Fruit fly (Drosophila melanogaster) whole organism, embryonic: ENCODE results near the gene CG33093.

Source experiments
- ATbp ChIP-seq: fragments of 200-800 bp; sonication (Bioruptor generic); optimal IDR thresholded peaks from 2 replicates; lab custom pipeline; 2017; ENCODE audit warnings: missing biosample characterization, mild to moderate bottlenecking, missing genetic modification characterization, missing genetic modification reagents
- Adf1 ChIP-seq: fragments of 200-800 bp; sonication (Bioruptor generic); IDR thresholded peaks from 2 replicates; pipeline ENCODE4 v1.3.6; 2022; ENCODE audit warnings: missing biosample characterization, missing genetic modification characterization
- Aef1 ChIP-seq: fragments of 200-800 bp; sonication (Bioruptor generic); IDR thresholded peaks from 3 replicates; pipeline ENCODE4 v1.3.6; 2022; ENCODE audit warnings: missing biosample characterization, missing genetic modification characterization
- CG11085 ChIP-seq: fragments of 200-800 bp; sonication (Bioruptor generic); IDR thresholded peaks from 2 replicates; pipeline ENCODE4 v1.3.6; 2022; ENCODE audit warnings: missing biosample characterization, missing genetic modification characterization
- CG14014 ChIP-seq: fragments of 200-800 bp; sonication (Bioruptor generic); IDR thresholded peaks from 2 replicates; pipeline ENCODE4 v1.3.6; 2022; ENCODE audit warnings: missing biosample characterization, missing genetic modification characterization
- CG15601 ChIP-seq: fragments of 200-800 bp; sonication (Bioruptor generic); optimal IDR thresholded peaks from 3 replicates; lab custom pipeline; 2019; ENCODE audit warnings: missing biosample characterization, mild to moderate bottlenecking, missing genetic modification characterization, moderate library complexity
- CG17361 ChIP-seq: fragments of 200-800 bp; sonication (Bioruptor generic); IDR thresholded peaks from 3 replicates; pipeline ENCODE4 v1.3.6; 2022; ENCODE audit warnings: missing biosample characterization, missing genetic modification characterization
- CG31388 ChIP-seq: fragments of 200-800 bp; sonication (Bioruptor generic); optimal IDR thresholded peaks from 2 replicates; lab custom pipeline; 2016; ENCODE audit warnings: missing biosample characterization, missing genetic modification characterization
- CG31441 ChIP-seq: fragments of 200-800 bp; sonication (Bioruptor generic); IDR thresholded peaks from 2 replicates; pipeline ENCODE4 v1.3.6; 2022; ENCODE audit warnings: missing biosample characterization, missing genetic modification characterization
- CG4360 ChIP-seq: fragments of 200-800 bp; sonication (Bioruptor generic); IDR thresholded peaks from 2 replicates; pipeline ENCODE4 v1.3.6; 2022; ENCODE audit warnings: missing biosample characterization, missing genetic modification characterization
- CG4424 ChIP-seq: fragments of 200-800 bp; sonication (Bioruptor generic); optimal IDR thresholded peaks from 3 replicates; lab custom pipeline; 2016; ENCODE audit warnings: missing biosample characterization, missing genetic modification characterization
- CG4820 ChIP-seq: fragments of 200-800 bp; sonication (Bioruptor generic); optimal IDR thresholded peaks from 3 replicates; lab custom pipeline; 2016; ENCODE audit warnings: missing biosample characterization, missing genetic modification characterization
- CG7745 ChIP-seq: fragments of 200-800 bp; sonication (Bioruptor generic); optimal IDR thresholded peaks from 2 replicates; lab custom pipeline; 2018; ENCODE audit warnings: missing biosample characterization, mild to moderate bottlenecking, missing genetic modification characterization, moderate library complexity
- CG7963 ChIP-seq: fragments of 200-800 bp; sonication (Bioruptor generic); IDR thresholded peaks from 3 replicates; pipeline ENCODE4 v1.3.6; 2022; ENCODE audit warnings: missing biosample characterization, missing genetic modification characterization; ENCODE audit not compliant: partially characterized antibody
- CG9609 ChIP-seq: fragments of 200-800 bp; sonication (Bioruptor generic); optimal IDR thresholded peaks from 3 replicates; lab custom pipeline; 2016; ENCODE audit warnings: missing biosample characterization, missing genetic modification characterization
- CG9797 ChIP-seq: fragments of 200-800 bp; sonication (Bioruptor generic); optimal IDR thresholded peaks from 3 replicates; lab custom pipeline; 2018; ENCODE audit warnings: missing biosample characterization, mild to moderate bottlenecking, missing genetic modification characterization
- Chrac-16 ChIP-seq: fragments of 200-800 bp; sonication (Bioruptor generic); optimal IDR thresholded peaks from 3 replicates; lab custom pipeline; 2016; ENCODE audit warnings: missing biosample characterization, missing genetic modification characterization
- D19A ChIP-seq: fragments of 200-800 bp; optimal IDR thresholded peaks from 3 replicates; lab custom pipeline; 2019; ENCODE audit warnings: missing biosample characterization, mild to moderate bottlenecking, missing genetic modification characterization, moderate library complexity
- Dbx ChIP-seq: fragments of 200-800 bp; sonication (Bioruptor generic); IDR thresholded peaks from 3 replicates; pipeline ENCODE4 v1.3.6; 2022; ENCODE audit warnings: missing biosample characterization, missing genetic modification characterization
- Dip2 ChIP-seq: fragments of 200-800 bp; sonication (Bioruptor generic); IDR thresholded peaks from 2 replicates; pipeline ENCODE4 v1.3.6; 2022; ENCODE audit warnings: missing biosample characterization, missing genetic modification characterization
- Elba2 ChIP-seq: fragments of 200-800 bp; sonication (Bioruptor generic); optimal IDR thresholded peaks from 3 replicates; lab custom pipeline; 2016; ENCODE audit warnings: missing biosample characterization, missing genetic modification characterization
- Fer2 ChIP-seq: fragments of 200-800 bp; sonication (Bioruptor generic); optimal IDR thresholded peaks from 2 replicates; lab custom pipeline; 2018; ENCODE audit warnings: missing biosample characterization, mild to moderate bottlenecking, missing genetic modification characterization, moderate library complexity
- HLH3B ChIP-seq: fragments of 200-800 bp; sonication (Bioruptor generic); IDR thresholded peaks from 2 replicates; pipeline ENCODE4 v1.3.6; 2022; ENCODE audit warnings: missing biosample characterization, missing genetic modification characterization
- Hey ChIP-seq: fragments of 200-800 bp; sonication (Bioruptor generic); optimal IDR thresholded peaks from 3 replicates; lab custom pipeline; 2018; ENCODE audit warnings: missing biosample characterization, mild to moderate bottlenecking, missing genetic modification characterization
- HmgD ChIP-seq: fragments of 200-800 bp; sonication (Bioruptor generic); optimal IDR thresholded peaks from 3 replicates; lab custom pipeline; 2016; ENCODE audit warnings: missing biosample characterization, missing genetic modification characterization
- MESR4 ChIP-seq: fragments of 200-800 bp; sonication (Bioruptor generic); optimal IDR thresholded peaks from 2 replicates; lab custom pipeline; 2018; ENCODE audit warnings: missing biosample characterization, mild to moderate bottlenecking, missing genetic modification characterization, moderate library complexity
- Mad ChIP-seq: fragments of 200-800 bp; sonication (Bioruptor generic); optimal IDR thresholded peaks from 2 replicates; lab custom pipeline; 2016; ENCODE audit warnings: missing biosample characterization, missing genetic modification characterization
- Myb ChIP-seq: fragments of 200-800 bp; sonication (Bioruptor generic); optimal IDR thresholded peaks from 2 replicates; lab custom pipeline; 2016; ENCODE audit warnings: missing biosample characterization, missing genetic modification characterization
- Neu2 ChIP-seq: fragments of 200-800 bp; sonication (Bioruptor generic); optimal IDR thresholded peaks from 3 replicates; lab custom pipeline; 2016; ENCODE audit warnings: missing biosample characterization, missing genetic modification characterization, borderline replicate concordance
- Ssrp ChIP-seq: fragments of 200-800 bp; sonication (Bioruptor generic); optimal IDR thresholded peaks from 2 replicates; lab custom pipeline; 2018; ENCODE audit warnings: missing biosample characterization, mild to moderate bottlenecking, missing genetic modification characterization, moderate library complexity
- Trl ChIP-seq, 3 experiments: fragments of >200 bp in 2 of 3; fragments of 200-800 bp in 1 of 3; sonication (Bioruptor generic) in 1 of 3; optimal IDR thresholded peaks; 2 replicates in 1 of 3; 3 replicates in 2 of 3; lab custom pipeline; 2016 to 2017; ENCODE audit warnings: missing biosample characterization in 1 of 3, missing genetic modification characterization in 1 of 3
- dan ChIP-seq: fragments of 200-800 bp; sonication (Bioruptor generic); IDR thresholded peaks from 2 replicates; pipeline ENCODE4 v1.3.6; 2022; ENCODE audit warnings: missing biosample characterization, missing genetic modification characterization
- exex ChIP-seq: fragments of 200-800 bp; sonication (Bioruptor generic); optimal IDR thresholded peaks from 4 replicates; lab custom pipeline; 2018; ENCODE audit warnings: missing biosample characterization, mild to moderate bottlenecking, missing genetic modification characterization, moderate library complexity
- eyg ChIP-seq: fragments of 200-800 bp; sonication (Bioruptor generic); optimal IDR thresholded peaks from 3 replicates; lab custom pipeline; 2016; ENCODE audit warnings: missing biosample characterization, missing genetic modification characterization
- fd102C ChIP-seq: fragments of 200-800 bp; sonication (Bioruptor generic); optimal IDR thresholded peaks from 2 replicates; lab custom pipeline; 2018; ENCODE audit warnings: missing biosample characterization, mild to moderate bottlenecking, missing genetic modification characterization, moderate library complexity
- gsb-n ChIP-seq: fragments of 200-800 bp; sonication (Bioruptor generic); optimal IDR thresholded peaks from 3 replicates; lab custom pipeline; 2018; ENCODE audit warnings: missing biosample characterization, mild to moderate bottlenecking, missing genetic modification characterization
- ham ChIP-seq: fragments of 200-800 bp; sonication (Bioruptor generic); IDR thresholded peaks from 2 replicates; pipeline ENCODE4 v1.3.6; 2022; ENCODE audit warnings: missing biosample characterization, missing genetic modification characterization
- ind ChIP-seq: fragments of 200-800 bp; sonication (Bioruptor generic); optimal IDR thresholded peaks from 3 replicates; lab custom pipeline; 2016; ENCODE audit warnings: missing biosample characterization, missing genetic modification characterization
- ken ChIP-seq: fragments of 200-800 bp; sonication (Bioruptor generic); IDR thresholded peaks from 3 replicates; pipeline ENCODE4 v1.3.6; 2022; ENCODE audit warnings: missing biosample characterization, missing genetic modification characterization
- klu ChIP-seq: fragments of 200-800 bp; sonication (Bioruptor generic); IDR thresholded peaks from 2 replicates; pipeline ENCODE4 v1.3.6; 2022; ENCODE audit warnings: missing biosample characterization, missing genetic modification characterization
- mld ChIP-seq: fragments of 200-800 bp; sonication (Bioruptor generic); IDR thresholded peaks from 3 replicates; pipeline ENCODE4 v1.3.6; 2022; ENCODE audit warnings: missing biosample characterization, missing genetic modification characterization; ENCODE audit not compliant: partially characterized antibody
- nau ChIP-seq: fragments of 200-800 bp; sonication (Bioruptor generic); optimal IDR thresholded peaks from 3 replicates; lab custom pipeline; 2017; ENCODE audit warnings: missing biosample characterization, mild to moderate bottlenecking, missing genetic modification characterization, missing genetic modification reagents
- odd ChIP-seq: fragments of 200-800 bp; sonication (Bioruptor generic); optimal IDR thresholded peaks from 2 replicates; lab custom pipeline; 2017; ENCODE audit warnings: missing biosample characterization, mild to moderate bottlenecking, missing genetic modification characterization
- pita ChIP-seq: fragments of 200-800 bp; sonication (Bioruptor generic); optimal IDR thresholded peaks from 2 replicates; lab custom pipeline; 2017; ENCODE audit warnings: missing biosample characterization, mild to moderate bottlenecking, missing genetic modification characterization
- row ChIP-seq: fragments of 200-800 bp; sonication (Bioruptor generic); IDR thresholded peaks from 3 replicates; pipeline ENCODE4 v1.3.6; 2022; ENCODE audit warnings: missing biosample characterization, missing genetic modification characterization
- run ChIP-seq: fragments of 200-800 bp; sonication (Bioruptor generic); optimal IDR thresholded peaks from 3 replicates; lab custom pipeline; 2018; ENCODE audit warnings: missing biosample characterization, mild to moderate bottlenecking, missing genetic modification characterization
- sc ChIP-seq, 3 experiments: fragments of >200 bp in 2 of 3; fragments of 200-800 bp in 1 of 3; sonication (Bioruptor generic) in 1 of 3; optimal IDR thresholded peaks; 2 replicates in 2 of 3; 3 replicates in 1 of 3; lab custom pipeline; 2017; ENCODE audit warnings: mild to moderate bottlenecking in 1 of 3, missing biosample characterization in 1 of 3, missing genetic modification characterization in 1 of 3, missing genetic modification reagents in 1 of 3
- schlank ChIP-seq: fragments of 200-800 bp; sonication (Bioruptor generic); optimal IDR thresholded peaks from 2 replicates; lab custom pipeline; 2018; ENCODE audit warnings: missing biosample characterization, mild to moderate bottlenecking, missing genetic modification characterization
- trem ChIP-seq: fragments of 200-800 bp; optimal IDR thresholded peaks from 3 replicates; lab custom pipeline; 2019; ENCODE audit warnings: missing biosample characterization, mild to moderate bottlenecking, missing genetic modification characterization, moderate library complexity

The CG33093 gene

dm6 chr3R:22528264-22529158 is 3.2 kb downstream of the CG33093 start, which contains the start of gene CG5346 (continued):
- TF ChIP-seq CG7963 (GFP tag; lab: Robert Waterston, UW) = peak; percentile 89
- 0 out of 3 replicates have a peak, but pooled peaks have one; percentile 19 for TF ChIP-seq CG17361
- no peak for TF ChIP-seq Fer2 (tag; lab: Kevin White, UChicago)
- no peak for TF ChIP-seq gsb-n
- no peak for TF ChIP-seq ind
- no peak for TF ChIP-seq Dbx (GFP tag; lab: Robert Waterston, UW)
- no peak for TF ChIP-seq Adf1
- TF ChIP-seq mld = peak; percentile 78
- no peak for TF ChIP-seq nau (GFP tag; lab: Kevin White, UChicago)
- 0 out of 2 replicates have a peak, but pooled peaks have one; percentile 37 for TF ChIP-seq CG31441 (GFP tag; lab: Robert Waterston, UW)
- no peak for TF ChIP-seq Dip2 (GFP tag; lab: Robert Waterston, UW)
- no peak for TF ChIP-seq CG14014 (GFP tag; lab: Robert Waterston, UW)
- TF ChIP-seq klu = no peak
- no peak for TF ChIP-seq trem (tag; lab: Kevin White, UChicago)
- no peak for TF ChIP-seq ken (GFP tag; lab: Robert Waterston, UW)
- no peak for TF ChIP-seq pita
- no peak for TF ChIP-seq Elba2 (GFP tag; lab: Kevin White, UChicago)
- TF ChIP-seq Mad (GFP tag; lab: Kevin White, UChicago) = no peak
- TF ChIP-seq Chrac-16 (GFP tag; lab: Kevin White, UChicago) = no peak
- TF ChIP-seq D19A (tag; lab: Kevin White, UChicago) = no peak
- no peak for TF ChIP-seq CG9609 (GFP tag; lab: Kevin White, UChicago)
- TF ChIP-seq MESR4 = peak; percentile 14
- TF ChIP-seq row = peak; percentile 34; the same call in 2 of the 3 replicates
- no peak for TF ChIP-seq HLH3B (GFP tag; lab: Robert Waterston, UW)
- TF ChIP-seq schlank (tag; lab: Kevin White, UChicago) = no peak
- TF ChIP-seq Neu2 = no peak
- no peak for TF ChIP-seq exex (tag; lab: Kevin White, UChicago)
- no peak for TF ChIP-seq Myb (GFP tag; lab: Kevin White, UChicago)
- no peak for TF ChIP-seq CG31388
- no peak for TF ChIP-seq odd
- TF ChIP-seq eyg = no peak
- TF ChIP-seq CG11085 (GFP tag; lab: Robert Waterston, UW) = no peak
- no peak for TF ChIP-seq run (tag; lab: Kevin White, UChicago)
- TF ChIP-seq Hey (tag; lab: Kevin White, UChicago) = no peak
- TF ChIP-seq ATbp (GFP tag; lab: Kevin White, UChicago) = no peak
- TF ChIP-seq CG7745 (tag; lab: Kevin White, UChicago) = no peak
- TF ChIP-seq sc (optimal IDR thresholded peaks at IDR 0.05; lab: Kevin White, UChicago) = no peak
- TF ChIP-seq sc (GFP tag; optimal IDR thresholded peaks at IDR 0.05; lab: Kevin White, UChicago) = no peak
- no peak for TF ChIP-seq CG4820
- TF ChIP-seq Trl (optimal IDR thresholded peaks at IDR 0.05; lab: Kevin White, UChicago) = no peak
- no peak for TF ChIP-seq Trl (GFP tag; optimal IDR thresholded peaks at IDR 0.05; lab: Kevin White, UChicago)
- no peak for TF ChIP-seq Aef1 (GFP tag; lab: Robert Waterston, UW)
- TF ChIP-seq fd102C = no peak
- no peak for TF ChIP-seq CG9797 (GFP tag; lab: Kevin White, UChicago)
- no peak for TF ChIP-seq CG4424 (GFP tag; lab: Kevin White, UChicago)
- no peak for TF ChIP-seq dan (GFP tag; lab: Robert Waterston, UW)
- no peak for TF ChIP-seq CG15601 (tag; lab: Kevin White, UChicago)
- TF ChIP-seq Ssrp (tag; lab: Kevin White, UChicago) = no peak
- no peak for TF ChIP-seq CG4360 (GFP tag; lab: Robert Waterston, UW)
- TF ChIP-seq ham (GFP tag; lab: Robert Waterston, UW) = no peak
- TF ChIP-seq HmgD (GFP tag; lab: Kevin White, UChicago) = no peak
